Fruit fly (Drosophila melanogaster) whole organism, embryonic: Measurements from ENCODE around the gene P5CDh2.

Experiments used
- CG10565 ChIP-seq: fragments of 200-800 bp; sonication (Bioruptor generic); optimal IDR thresholded peaks from 3 replicates; lab custom pipeline; 2016; ENCODE audit warnings: missing biosample characterization, mild to moderate bottlenecking, missing genetic modification characterization
- CG11093 ChIP-seq: fragments of 200-800 bp; sonication (Bioruptor generic); IDR thresholded peaks from 3 replicates; pipeline ENCODE4 v1.3.6; 2022; ENCODE audit warnings: missing biosample characterization, missing genetic modification characterization
- CG11560 ChIP-seq: fragments of 200-800 bp; sonication (Bioruptor generic); IDR thresholded peaks from 3 replicates; pipeline ENCODE4 v1.3.6; 2022; ENCODE audit warnings: missing biosample characterization, missing genetic modification characterization
- CG11723 ChIP-seq: fragments of 200-800 bp; sonication (Bioruptor generic); optimal IDR thresholded peaks from 2 replicates; lab custom pipeline; 2017; ENCODE audit warnings: missing biosample characterization, mild to moderate bottlenecking, missing genetic modification characterization
- CG12236 ChIP-seq: fragments of 200-800 bp; sonication (Bioruptor generic); optimal IDR thresholded peaks from 2 replicates; lab custom pipeline; 2016; ENCODE audit warnings: missing biosample characterization, missing genetic modification characterization
- CG13287 ChIP-seq: fragments of 200-800 bp; sonication (Bioruptor generic); IDR thresholded peaks from 2 replicates; pipeline ENCODE4 v1.3.6; 2022; ENCODE audit warnings: missing biosample characterization, missing genetic modification characterization; ENCODE audit not compliant: partially characterized antibody
- CG15479 ChIP-seq: fragments of 200-800 bp; sonication (Bioruptor generic); optimal IDR thresholded peaks from 3 replicates; lab custom pipeline; 2019; ENCODE audit warnings: missing biosample characterization, mild to moderate bottlenecking, missing genetic modification characterization, moderate library complexity
- CG16779 ChIP-seq: fragments of 200-800 bp; sonication (Bioruptor generic); IDR thresholded peaks from 2 replicates; pipeline ENCODE4 v1.3.6; 2022; ENCODE audit warnings: missing biosample characterization, missing genetic modification characterization
- CG17359 ChIP-seq: fragments of 200-800 bp; sonication (Bioruptor generic); optimal IDR thresholded peaks from 3 replicates; lab custom pipeline; 2018; ENCODE audit warnings: missing biosample characterization, mild to moderate bottlenecking, missing genetic modification characterization, moderate library complexity
- CG17829 ChIP-seq: fragments of 200-800 bp; optimal IDR thresholded peaks from 2 replicates; lab custom pipeline; 2019; ENCODE audit warnings: missing biosample characterization, mild to moderate bottlenecking, missing genetic modification characterization, moderate library complexity
- CG2116 ChIP-seq: fragments of 200-800 bp; sonication (Bioruptor generic); optimal IDR thresholded peaks from 3 replicates; lab custom pipeline; 2018; ENCODE audit warnings: missing biosample characterization, mild to moderate bottlenecking, missing genetic modification characterization
- CG30403 ChIP-seq: fragments of 200-800 bp; sonication (Bioruptor generic); optimal IDR thresholded peaks from 3 replicates; lab custom pipeline; 2016; ENCODE audit warnings: missing biosample characterization, missing genetic modification characterization
- CG31441 ChIP-seq: fragments of 200-800 bp; sonication (Bioruptor generic); IDR thresholded peaks from 2 replicates; pipeline ENCODE4 v1.3.6; 2022; ENCODE audit warnings: missing biosample characterization, missing genetic modification characterization
- CG32767 ChIP-seq: fragments of 200-800 bp; sonication (Bioruptor generic); IDR thresholded peaks from 2 replicates; pipeline ENCODE4 v1.3.6; 2022; ENCODE audit warnings: missing biosample characterization, missing genetic modification characterization
- CG4328 ChIP-seq: fragments of 200-800 bp; sonication (Bioruptor generic); optimal IDR thresholded peaks from 3 replicates; lab custom pipeline; 2017; ENCODE audit warnings: missing biosample characterization, missing genetic modification reagents, missing genetic modification characterization
- CG5245 ChIP-seq: fragments of 200-800 bp; sonication (Bioruptor generic); optimal IDR thresholded peaks from 3 replicates; lab custom pipeline; 2016; ENCODE audit warnings: missing biosample characterization, missing genetic modification characterization
- CG6689 ChIP-seq: fragments of 200-800 bp; sonication (Bioruptor generic); IDR thresholded peaks from 2 replicates; pipeline ENCODE4 v1.3.6; 2022; ENCODE audit warnings: missing biosample characterization, missing genetic modification characterization
- CG6791 ChIP-seq: fragments of 200-800 bp; sonication (Bioruptor generic); IDR thresholded peaks from 3 replicates; pipeline ENCODE4 v1.3.6; 2022; ENCODE audit warnings: missing biosample characterization, missing genetic modification characterization; ENCODE audit not compliant: partially characterized antibody
- CG9215 ChIP-seq: fragments of 200-800 bp; sonication (Bioruptor generic); IDR thresholded peaks from 2 replicates; pipeline ENCODE4 v1.3.6; 2022; ENCODE audit warnings: missing biosample characterization, missing genetic modification characterization
- Doc2 ChIP-seq: fragments of 200-800 bp; sonication (Bioruptor generic); IDR thresholded peaks from 2 replicates; pipeline ENCODE4 v1.3.6; 2022; ENCODE audit warnings: missing biosample characterization, missing genetic modification characterization
- Dref ChIP-seq: fragments of 200-800 bp; sonication (Bioruptor generic); IDR thresholded peaks from 2 replicates; pipeline ENCODE4 v1.3.6; 2022; ENCODE audit warnings: missing biosample characterization, missing genetic modification characterization
- Elba2 ChIP-seq: fragments of 200-800 bp; sonication (Bioruptor generic); optimal IDR thresholded peaks from 3 replicates; lab custom pipeline; 2016; ENCODE audit warnings: missing biosample characterization, missing genetic modification characterization
- Gug ChIP-seq: fragments of 200-800 bp; sonication (Bioruptor generic); IDR thresholded peaks from 4 replicates; pipeline ENCODE4 v1.3.6; 2022; ENCODE audit warnings: missing biosample characterization, missing genetic modification characterization
- Hand ChIP-seq: fragments of 200-800 bp; sonication (Bioruptor generic); optimal IDR thresholded peaks from 2 replicates; lab custom pipeline; 2017; ENCODE audit warnings: mild to moderate bottlenecking, missing biosample characterization, missing genetic modification reagents, missing genetic modification characterization
- Med ChIP-seq: fragments of 200-800 bp; sonication (Bioruptor generic); peaks from one replicate; lab custom pipeline; 2016; ENCODE audit warnings: missing biosample characterization, missing genetic modification characterization, mild to moderate bottlenecking, inconsistent platforms, moderate library complexity
- Neu2 ChIP-seq: fragments of 200-800 bp; sonication (Bioruptor generic); optimal IDR thresholded peaks from 3 replicates; lab custom pipeline; 2016; ENCODE audit warnings: missing biosample characterization, missing genetic modification characterization, borderline replicate concordance
- Nf-YA ChIP-seq: fragments of 200-800 bp; sonication (Bioruptor generic); IDR thresholded peaks from 2 replicates; pipeline ENCODE4 v1.3.6; 2022; ENCODE audit warnings: missing biosample characterization, missing genetic modification characterization
- Opbp ChIP-seq: fragments of 200-800 bp; sonication (Bioruptor generic); IDR thresholded peaks from 3 replicates; pipeline ENCODE4 v1.3.6; 2022; ENCODE audit warnings: missing biosample characterization, missing genetic modification characterization; ENCODE audit not compliant: partially characterized antibody
- Optix ChIP-seq: fragments of 200-800 bp; sonication (Bioruptor generic); IDR thresholded peaks from 3 replicates; pipeline ENCODE4 v1.3.6; 2022; ENCODE audit warnings: missing biosample characterization, missing genetic modification characterization
- Ptx1 ChIP-seq: fragments of 200-800 bp; sonication (Bioruptor generic); IDR thresholded peaks from 2 replicates; pipeline ENCODE4 v1.3.6; 2022; ENCODE audit warnings: missing biosample characterization, missing genetic modification characterization
- Sry-δ ChIP-seq: fragments of 200-800 bp; sonication (Bioruptor generic); optimal IDR thresholded peaks from 2 replicates; lab custom pipeline; 2016; ENCODE audit warnings: missing biosample characterization, missing genetic modification characterization
- Ssrp ChIP-seq: fragments of 200-800 bp; sonication (Bioruptor generic); optimal IDR thresholded peaks from 2 replicates; lab custom pipeline; 2018; ENCODE audit warnings: missing biosample characterization, mild to moderate bottlenecking, missing genetic modification characterization, moderate library complexity
- Vsx1 ChIP-seq: fragments of 200-800 bp; sonication (Bioruptor generic); optimal IDR thresholded peaks from 2 replicates; lab custom pipeline; 2017; ENCODE audit warnings: missing biosample characterization, mild to moderate bottlenecking, missing genetic modification characterization, missing genetic modification reagents
- ap ChIP-seq: fragments of 200-800 bp; sonication (Bioruptor generic); IDR thresholded peaks from 2 replicates; pipeline ENCODE4 v1.3.6; 2022; ENCODE audit warnings: missing biosample characterization, missing genetic modification characterization
- bowl ChIP-seq: fragments of 200-800 bp; sonication (Bioruptor generic); IDR thresholded peaks from 2 replicates; pipeline ENCODE4 v1.3.6; 2022; ENCODE audit warnings: missing biosample characterization, missing genetic modification characterization
- bsh ChIP-seq, 2 experiments: fragments of 200-800 bp; sonication (Bioruptor generic); optimal IDR thresholded peaks; 2 replicates each; lab custom pipeline; 2017 to 2018; ENCODE audit warnings: mild to moderate bottlenecking in 2 of 2, missing biosample characterization in 2 of 2, missing genetic modification characterization in 2 of 2, moderate library complexity in 1 of 2
- btn ChIP-seq: fragments of 200-800 bp; sonication (Bioruptor generic); optimal IDR thresholded peaks from 2 replicates; lab custom pipeline; 2016; ENCODE audit warnings: missing biosample characterization, missing genetic modification characterization
- corto ChIP-seq: fragments of 200-800 bp; sonication (Bioruptor generic); optimal IDR thresholded peaks from 2 replicates; lab custom pipeline; 2016; ENCODE audit warnings: missing biosample characterization, mild to moderate bottlenecking, missing genetic modification characterization, moderate library complexity
- da ChIP-seq: fragments of 200-800 bp; sonication (Bioruptor generic); optimal IDR thresholded peaks from 2 replicates; lab custom pipeline; 2016; ENCODE audit warnings: missing biosample characterization, missing genetic modification characterization
- danr ChIP-seq: fragments of 200-800 bp; sonication (Bioruptor generic); IDR thresholded peaks from 2 replicates; pipeline ENCODE4 v1.3.6; 2022; ENCODE audit warnings: missing biosample characterization, missing genetic modification characterization
- ftz-f1 ChIP-seq: fragments of 200-800 bp; sonication (Bioruptor generic); optimal IDR thresholded peaks from 2 replicates; lab custom pipeline; 2016; ENCODE audit warnings: missing biosample characterization, missing genetic modification characterization
- hbn ChIP-seq: fragments of 200-800 bp; sonication (Bioruptor generic); IDR thresholded peaks from 2 replicates; pipeline ENCODE4 v1.3.6; 2022; ENCODE audit warnings: missing biosample characterization, missing genetic modification characterization; ENCODE audit not compliant: partially characterized antibody
- kay ChIP-seq: fragments of 200-800 bp; sonication (Bioruptor generic); optimal IDR thresholded peaks from 2 replicates; lab custom pipeline; 2016; ENCODE audit warnings: missing biosample characterization, missing genetic modification characterization
- lmd ChIP-seq: fragments of 200-800 bp; sonication (Bioruptor generic); IDR thresholded peaks from 2 replicates; pipeline ENCODE4 v1.3.6; 2022; ENCODE audit warnings: missing biosample characterization, missing genetic modification characterization
- mirr ChIP-seq: fragments of 200-800 bp; sonication (Bioruptor generic); optimal IDR thresholded peaks from 3 replicates; lab custom pipeline; 2018; ENCODE audit warnings: missing biosample characterization, mild to moderate bottlenecking, missing genetic modification characterization
- nerfin-2 ChIP-seq: fragments of 200-800 bp; sonication (Bioruptor generic); IDR thresholded peaks from 2 replicates; pipeline ENCODE4 v1.3.6; 2022; ENCODE audit warnings: missing biosample characterization, missing genetic modification characterization; ENCODE audit not compliant: partially characterized antibody
- sens ChIP-seq: fragments of 200-800 bp; sonication (Bioruptor generic); peaks from one replicate; lab custom pipeline; 2016; ENCODE audit warnings: missing biosample characterization, missing genetic modification characterization
- sim ChIP-seq: fragments of 200-800 bp; sonication (Bioruptor generic); IDR thresholded peaks from 2 replicates; pipeline ENCODE4 v1.3.6; 2022; ENCODE audit warnings: missing biosample characterization, missing genetic modification characterization
- tup ChIP-seq: fragments of 200-800 bp; sonication (Bioruptor generic); optimal IDR thresholded peaks from 2 replicates; lab custom pipeline; 2016; ENCODE audit warnings: missing biosample characterization, mild to moderate bottlenecking, missing genetic modification characterization, moderate library complexity
- twi ChIP-seq: fragments of 200-800 bp; optimal IDR thresholded peaks from 2 replicates; lab custom pipeline; 2019; ENCODE audit warnings: missing biosample characterization, mild to moderate bottlenecking, missing genetic modification characterization, moderate library complexity
- wor ChIP-seq: fragments of 200-800 bp; sonication (Bioruptor generic); IDR thresholded peaks from 2 replicates; pipeline ENCODE4 v1.3.6; 2022; ENCODE audit warnings: missing biosample characterization, missing genetic modification characterization
- zfh1 ChIP-seq: fragments of 200-800 bp; sonication (Bioruptor generic); IDR thresholded peaks from 3 replicates; pipeline ENCODE4 v1.3.6; 2022; ENCODE audit warnings: missing biosample characterization, missing genetic modification characterization

P5CDh2 gene

dm6 chr3R:21848987-21849442 lies 28.7 kb upstream of the P5CDh2 start (continued):
- TF ChIP-seq CG4328 (GFP tag; lab: Kevin White, UChicago) (peak; percentile 27), Opbp (GFP tag; lab: Robert Waterston, UW) (no peak), danr (no peak), Vsx1 (GFP tag; lab: Kevin White, UChicago) (peak; percentile 50), Neu2 (GFP tag; lab: Kevin White, UChicago) (no peak), zfh1 (GFP tag; lab: Robert Waterston, UW) (peak; percentile 69), Ssrp (peak; percentile 73), mirr (GFP tag; lab: Kevin White, UChicago) (no peak), Med (GFP tag; lab: Kevin White, UChicago) (peak; percentile 87), CG5245 (GFP tag; lab: Kevin White, UChicago) (peak; percentile 46), CG15479 (GFP tag; lab: Kevin White, UChicago) (peak; percentile 59), Dref (no peak), hbn (GFP tag; lab: Robert Waterston, UW) (no peak), ftz-f1 (GFP tag; lab: Kevin White, UChicago) (no peak), kay (GFP tag; lab: Kevin White, UChicago) (no peak), CG10565 (GFP tag; lab: Kevin White, UChicago) (no peak), wor (no peak), Ptx1 (GFP tag; lab: Robert Waterston, UW) (peak; percentile 52), sens (GFP tag; lab: Kevin White, UChicago) (peak; percentile 97), CG17829 (tag; lab: Kevin White, UChicago) (peak; percentile 78), CG11560 (no peak), CG32767 (GFP tag; lab: Robert Waterston, UW) (no peak), Nf-YA (GFP tag; lab: Robert Waterston, UW) (no peak), twi (tag; lab: Kevin White, UChicago) (no peak), Hand (GFP tag; lab: Kevin White, UChicago) (no peak), Gug (GFP tag; lab: Robert Waterston, UW) (no peak), Optix (no peak), ap (GFP tag; lab: Robert Waterston, UW) (no peak), tup (GFP tag; lab: Kevin White, UChicago) (no peak), CG13287 (GFP tag; lab: Robert Waterston, UW) (no peak), CG16779 (no peak), da (GFP tag; lab: Kevin White, UChicago) (no peak), corto (GFP tag; lab: Kevin White, UChicago) (peak; percentile 90), CG9215 (no peak), CG31441 (peak; percentile 81), CG6791 (no peak), CG12236 (GFP tag; lab: Kevin White, UChicago) (peak; percentile 19), Elba2 (GFP tag; lab: Kevin White, UChicago) (peak; percentile 45), nerfin-2 (GFP tag; lab: Robert Waterston, UW) (no peak), bowl (GFP tag; lab: Robert Waterston, UW) (no peak), CG11093 (0 out of 3 replicates have a peak, but pooled peaks have one; percentile 45), Doc2 (GFP tag; lab: Robert Waterston, UW) (no peak), CG11723 (GFP tag; lab: Kevin White, UChicago) (peak; percentile 51), CG2116 (GFP tag; lab: Kevin White, UChicago) (peak; percentile 20), Sry-δ (GFP tag; lab: Kevin White, UChicago) (peak; percentile 33), bsh (GFP tag; optimal IDR thresholded peaks at IDR 0.05; lab: Kevin White, UChicago) (peak; percentile 60 to 88), CG6689 (GFP tag; lab: Robert Waterston, UW) (peak; percentile 79), CG30403 (GFP tag; lab: Kevin White, UChicago) (peak; percentile 80), CG17359 (tag; lab: Kevin White, UChicago) (peak; percentile 67), sim (GFP tag; lab: Robert Waterston, UW) (peak; percentile 51), lmd (GFP tag; lab: Robert Waterston, UW) (peak; percentile 50), btn (GFP tag; lab: Kevin White, UChicago) (peak; percentile 9)
